Worm (Caenorhabditis elegans) whole organism, L1 larva: Measurements from ENCODE around the gene ndua-7.

Experiments
- F16B12.6 ChIP-seq: fragments of 150-350 bp; optimal IDR thresholded peaks from 2 replicates; lab custom pipeline; 2014; ENCODE audit warnings: missing biosample characterization, missing genetic modification characterization
- fkh-10 ChIP-seq: sonication (generic microtip); optimal IDR thresholded peaks from 2 replicates; lab custom pipeline; 2017; ENCODE audit warnings: missing biosample characterization, missing genetic modification reagents, missing genetic modification characterization
- nhr-20 ChIP-seq: sonication (generic microtip); optimal IDR thresholded peaks from 2 replicates; lab custom pipeline; 2016; ENCODE audit warnings: mild to moderate bottlenecking, missing genetic modification characterization, missing compliant biosample characterization
- nhr-76 ChIP-seq: sonication (generic microtip); optimal IDR thresholded peaks from 2 replicates; lab custom pipeline; 2017; ENCODE audit warnings: missing biosample characterization, missing genetic modification characterization
- unc-130 ChIP-seq: fragments of 150-350 bp; optimal IDR thresholded peaks from 2 replicates; lab custom pipeline; 2017; ENCODE audit warnings: missing biosample characterization, missing genetic modification characterization, inconsistent platforms
- zag-1 ChIP-seq: fragments of 150-350 bp; optimal IDR thresholded peaks from 2 replicates; lab custom pipeline; 2014; ENCODE audit warnings: missing biosample characterization, missing genetic modification characterization

ce11 chrII:13540956-13541355, 46.6 kb upstream of the ndua-7 start, which contains the start of the genes noa-1 and Y48E1B.17:
- no peak for TF ChIP-seq nhr-20 (tag; lab: Kevin White, UChicago)
- no peak for TF ChIP-seq F16B12.6 (tag; lab: Kevin White, UChicago)
- TF ChIP-seq unc-130: no peak
- TF ChIP-seq nhr-76 (tag; lab: Kevin White, UChicago): no peak
- TF ChIP-seq zag-1: no peak
- no peak for TF ChIP-seq fkh-10 (GFP tag; lab: Kevin White, UChicago)
